Worm (Caenorhabditis elegans): Measurements from ENCODE around the gene akap-1.

The akap-1 gene

ce11 chrIII:6373850-6374474, 20.8 kb downstream of the akap-1 start (continued):
- TF ChIP-seq ceh-88 (GFP tag; IDR thresholded peaks at IDR 0.05) (no peak), mef-2 (tag; optimal IDR thresholded peaks at IDR 0.05) (no peak), lin-13 (GFP tag; optimal IDR thresholded peaks at IDR 0.05) (no peak), fkh-8 (tag; optimal IDR thresholded peaks at IDR 0.05) (no peak), lsy-2 (tag; optimal IDR thresholded peaks at IDR 0.05) (peak in 1 of 2 experiments; percentile 71), fos-1 (tag; optimal IDR thresholded peaks at IDR 0.05) (peak; percentile 8), aha-1 (tag; optimal IDR thresholded peaks at IDR 0.05) (no peak), nhr-28 (tag; optimal IDR thresholded peaks at IDR 0.05) (no peak), lir-3 (tag; optimal IDR thresholded peaks at IDR 0.05; ENCODE audit: poor library complexity) (no peak), nhr-11 (tag; optimal IDR thresholded peaks at IDR 0.05) (no peak), nhr-71 (tag; optimal IDR thresholded peaks at IDR 0.05) (no peak)

ce11 chrIII:6374947-6375415, 21.8 kb downstream of the akap-1 start, which contains the start of the genes rps-13 and nfx-1:
rps-13 (minus strand) TSS chrIII:6374997.
nfx-1 (plus strand) TSS chrIII:6375379.
- TF ChIP-seq nhr-76 (tag; optimal IDR thresholded peaks at IDR 0.05) (no peak), grh-1 (GFP tag; IDR thresholded peaks at IDR 0.05) (no peak), snpc-4 (tag; optimal IDR thresholded peaks at IDR 0.05) (peak; percentile 66), fkh-4 (tag; optimal IDR thresholded peaks at IDR 0.05; ENCODE audit: borderline replicate concordance) (no peak), lir-3 (tag; optimal IDR thresholded peaks at IDR 0.05; ENCODE audit: poor library complexity) (peak; percentile 65), elt-3 (tag; optimal IDR thresholded peaks at IDR 0.05) (peak in 2 of 6 experiments; percentile 43 to 63), nhr-85 (tag) (peak; percentile 89), irx-1 (tag; optimal IDR thresholded peaks at IDR 0.05) (peak; percentile 58), nhr-90 (tag; optimal IDR thresholded peaks at IDR 0.05; ENCODE audit: poor library complexity) (peak; percentile 66), xbp-1 (tag; optimal IDR thresholded peaks at IDR 0.05) (peak; percentile 71), ets-5 (GFP tag; IDR thresholded peaks at IDR 0.05) (no peak), fkh-10 (GFP tag; optimal IDR thresholded peaks at IDR 0.05) (peak; percentile 10), Y116A8C.19 (tag; optimal IDR thresholded peaks at IDR 0.05; ENCODE audit: borderline replicate concordance) (no peak), sox-4 (tag; optimal IDR thresholded peaks at IDR 0.05) (no peak), ztf-11 (tag; optimal IDR thresholded peaks at IDR 0.05) (no peak), unc-130 (tag; optimal IDR thresholded peaks at IDR 0.05) (peak; percentile 94), lin-13 (GFP tag; optimal IDR thresholded peaks at IDR 0.05) (peak; percentile 86), nhr-12 (tag; optimal IDR thresholded peaks at IDR 0.05) (no peak), egl-13 (tag; optimal IDR thresholded peaks at IDR 0.05) (peak; percentile 33), C34B4.2 (tag; optimal IDR thresholded peaks at IDR 0.05) (no peak), mdl-1 (tag; optimal IDR thresholded peaks at IDR 0.05) (peak in 1 of 2 experiments; percentile 85), unc-86 (tag; optimal IDR thresholded peaks at IDR 0.05) (peak; percentile 58), skn-1 (tag; optimal IDR thresholded peaks at IDR 0.05) (peak; percentile 92), zag-1 (tag; optimal IDR thresholded peaks at IDR 0.05) (no peak), pax-3 (tag; optimal IDR thresholded peaks at IDR 0.05) (peak; percentile 50), nhr-84 (tag; optimal IDR thresholded peaks at IDR 0.05) (no peak), sptf-1 (tag; optimal IDR thresholded peaks at IDR 0.05) (no peak), ces-1 (GFP tag; optimal IDR thresholded peaks at IDR 0.05) (no peak), hpl-2 (GFP tag; optimal IDR thresholded peaks at IDR 0.05) (peak; percentile 1), lin-15B (tag; optimal IDR thresholded peaks at IDR 0.05) (peak; percentile 55), ceh-8 (GFP tag; optimal IDR thresholded peaks at IDR 0.05) (no peak), vab-15 (tag; optimal IDR thresholded peaks at IDR 0.05) (no peak), blmp-1 (tag; optimal IDR thresholded peaks at IDR 0.05) (peak; percentile 63), lin-14 (GFP tag; optimal IDR thresholded peaks at IDR 0.05) (peak; percentile 75), lin-39 (tag; optimal IDR thresholded peaks at IDR 0.05) (no peak), elt-2 (tag; optimal IDR thresholded peaks at IDR 0.05) (no peak), hlh-4 (tag; optimal IDR thresholded peaks at IDR 0.05) (no peak), dsc-1 (tag; optimal IDR thresholded peaks at IDR 0.05) (peak; percentile 61), rnt-1 (tag; optimal IDR thresholded peaks at IDR 0.05) (peak; percentile 86), egl-27 (tag; optimal IDR thresholded peaks at IDR 0.05) (no peak), nhr-77 (tag; optimal IDR thresholded peaks at IDR 0.05) (peak; percentile 56), nhr-11 (tag; optimal IDR thresholded peaks at IDR 0.05) (peak; percentile 53), ztf-4 (tag; optimal IDR thresholded peaks at IDR 0.05) (peak; percentile 74)
